Fruit fly (Drosophila melanogaster) whole organism, prepupa: Measurements from ENCODE around the gene crn.
A peak's percentile ranks its signal among the peaks of the same experiment; 100 is the strongest.

Experiments
- Blimp-1 ChIP-seq: fragments of 200-800 bp; sonication (Bioruptor generic); optimal IDR thresholded peaks from 3 replicates; lab custom pipeline; 2017; ENCODE audit warnings: missing biosample characterization, missing genetic modification characterization, mild to moderate bottlenecking, moderate library complexity, missing genetic modification reagents
- CG10669 ChIP-seq: fragments of 200-800 bp; sonication (Bioruptor generic); optimal IDR thresholded peaks from 3 replicates; lab custom pipeline; 2018; ENCODE audit warnings: missing biosample characterization, mild to moderate bottlenecking, missing genetic modification characterization, moderate library complexity
- CG11762 ChIP-seq: fragments of 200-800 bp; sonication (Bioruptor generic); optimal IDR thresholded peaks from 3 replicates; lab custom pipeline; 2016; ENCODE audit warnings: missing biosample characterization, missing genetic modification characterization; ENCODE audit not compliant: insufficient read depth
- CG11902 ChIP-seq: fragments of 200-800 bp; sonication (Bioruptor generic); optimal IDR thresholded peaks from 3 replicates; lab custom pipeline; 2016; ENCODE audit warnings: missing biosample characterization, missing genetic modification characterization
- CG15336 ChIP-seq: fragments of 200-800 bp; sonication (Bioruptor generic); IDR thresholded peaks from 2 replicates; pipeline ENCODE4 v1.3.6; 2022; ENCODE audit warnings: missing biosample characterization, missing genetic modification characterization
- CG16779 ChIP-seq: fragments of 200-800 bp; sonication (Bioruptor generic); optimal IDR thresholded peaks from 3 replicates; lab custom pipeline; 2017; ENCODE audit warnings: missing biosample characterization, mild to moderate bottlenecking, missing genetic modification characterization
- CG31627 ChIP-seq: fragments of 200-800 bp; sonication (Bioruptor generic); optimal IDR thresholded peaks from 3 replicates; lab custom pipeline; 2016; ENCODE audit warnings: missing biosample characterization, missing genetic modification characterization
- CG32006 ChIP-seq: fragments of 200-800 bp; sonication (Bioruptor generic); optimal IDR thresholded peaks from 3 replicates; lab custom pipeline; 2017; ENCODE audit warnings: missing biosample characterization, mild to moderate bottlenecking, missing genetic modification characterization
- CG3919 ChIP-seq: fragments of 200-800 bp; sonication (Bioruptor generic); optimal IDR thresholded peaks from 3 replicates; lab custom pipeline; 2016; ENCODE audit warnings: missing biosample characterization, missing genetic modification characterization
- CG4318 ChIP-seq: fragments of 200-800 bp; sonication (Bioruptor generic); optimal IDR thresholded peaks from 3 replicates; lab custom pipeline; 2017; ENCODE audit warnings: missing biosample characterization, mild to moderate bottlenecking, missing genetic modification characterization
- CG6163 ChIP-seq: fragments of 200-800 bp; sonication (Bioruptor generic); IDR thresholded peaks from 3 replicates; pipeline ENCODE4 v1.3.6; 2022; ENCODE audit warnings: missing biosample characterization, missing genetic modification characterization
- CG6276 ChIP-seq: fragments of 200-800 bp; sonication (Bioruptor generic); optimal IDR thresholded peaks from 2 replicates; lab custom pipeline; 2017; ENCODE audit warnings: missing biosample characterization, mild to moderate bottlenecking, missing genetic modification characterization
- CG6808 ChIP-seq: fragments of 200-800 bp; sonication (Bioruptor generic); optimal IDR thresholded peaks from 3 replicates; lab custom pipeline; 2017; ENCODE audit warnings: missing biosample characterization, missing genetic modification characterization, mild to moderate bottlenecking, moderate library complexity, missing genetic modification reagents
- CG6854 ChIP-seq: fragments of 200-800 bp; sonication (Bioruptor generic); optimal IDR thresholded peaks from 2 replicates; lab custom pipeline; 2017; ENCODE audit warnings: missing biosample characterization, mild to moderate bottlenecking, missing genetic modification characterization
- CG7368 ChIP-seq: fragments of 200-800 bp; sonication (Bioruptor generic); optimal IDR thresholded peaks from 3 replicates; lab custom pipeline; 2016; ENCODE audit warnings: missing biosample characterization, missing genetic modification characterization
- CG8119 ChIP-seq: fragments of 200-800 bp; sonication (Bioruptor generic); IDR thresholded peaks from 3 replicates; pipeline ENCODE4 v1.3.6; 2022; ENCODE audit warnings: missing biosample characterization, missing genetic modification characterization
- CG8319 ChIP-seq: fragments of 200-800 bp; sonication (Bioruptor generic); optimal IDR thresholded peaks from 3 replicates; lab custom pipeline; 2016; ENCODE audit warnings: missing biosample characterization, missing genetic modification characterization
- CG9139 ChIP-seq: fragments of 200-800 bp; sonication (Bioruptor generic); optimal IDR thresholded peaks from 3 replicates; lab custom pipeline; 2017; ENCODE audit warnings: missing biosample characterization, mild to moderate bottlenecking, missing genetic modification characterization
- Eip75B ChIP-seq: fragments of 200-800 bp; sonication (Bioruptor generic); optimal IDR thresholded peaks from 3 replicates; lab custom pipeline; 2016; ENCODE audit warnings: missing biosample characterization, missing genetic modification characterization
- Eip78C ChIP-seq: fragments of 200-800 bp; sonication (Bioruptor generic); peaks from one replicate; lab custom pipeline; 2016; ENCODE audit warnings: missing biosample characterization, missing genetic modification characterization
- Eip93F ChIP-seq: fragments of 200-800 bp; sonication (Bioruptor generic); optimal IDR thresholded peaks from 2 replicates; lab custom pipeline; 2016; ENCODE audit warnings: missing biosample characterization, mild to moderate bottlenecking, missing genetic modification characterization
- Ets96B ChIP-seq: fragments of 200-800 bp; optimal IDR thresholded peaks from 2 replicates; lab custom pipeline; 2019; ENCODE audit warnings: missing biosample characterization, mild to moderate bottlenecking, missing genetic modification characterization, moderate library complexity
- Gug ChIP-seq: fragments of 200-800 bp; sonication (Bioruptor generic); IDR thresholded peaks from 2 replicates; pipeline ENCODE4 v1.3.6; 2022; ENCODE audit warnings: missing biosample characterization, missing genetic modification characterization
- Hr39 ChIP-seq: fragments of 200-800 bp; sonication (Bioruptor generic); optimal IDR thresholded peaks from 2 replicates; lab custom pipeline; 2016; ENCODE audit warnings: missing biosample characterization, missing genetic modification characterization
- Hr4 ChIP-seq: fragments of 200-800 bp; sonication (Bioruptor generic); optimal IDR thresholded peaks from 3 replicates; lab custom pipeline; 2016; ENCODE audit warnings: missing biosample characterization, missing genetic modification characterization
- OdsH ChIP-seq: fragments of 200-800 bp; sonication (Bioruptor generic); optimal IDR thresholded peaks from 3 replicates; lab custom pipeline; 2016; ENCODE audit warnings: missing biosample characterization, missing genetic modification characterization
- Smox ChIP-seq: fragments of 200-800 bp; sonication (Bioruptor generic); optimal IDR thresholded peaks from 3 replicates; lab custom pipeline; 2016; ENCODE audit warnings: missing biosample characterization, missing genetic modification characterization
- Sox14 ChIP-seq: fragments of 200-800 bp; sonication (Bioruptor generic); optimal IDR thresholded peaks from 3 replicates; lab custom pipeline; 2016; ENCODE audit warnings: missing biosample characterization, missing genetic modification characterization
- Sox15 ChIP-seq: fragments of 200-800 bp; sonication (Bioruptor generic); optimal IDR thresholded peaks from 3 replicates; lab custom pipeline; 2016; ENCODE audit warnings: missing biosample characterization, missing genetic modification characterization
- achi ChIP-seq: fragments of 200-800 bp; sonication (Bioruptor generic); optimal IDR thresholded peaks from 3 replicates; lab custom pipeline; 2016; ENCODE audit warnings: missing biosample characterization, missing genetic modification characterization
- dac ChIP-seq: fragments of 200-800 bp; sonication (Bioruptor generic); optimal IDR thresholded peaks from 2 replicates; lab custom pipeline; 2017; ENCODE audit warnings: missing biosample characterization, mild to moderate bottlenecking, missing genetic modification characterization
- dsx ChIP-seq: fragments of 200-800 bp; optimal IDR thresholded peaks from 3 replicates; lab custom pipeline; 2019; ENCODE audit warnings: missing biosample characterization, mild to moderate bottlenecking, missing genetic modification characterization, moderate library complexity; ENCODE audit not compliant: poor library complexity, severe bottlenecking
- eg ChIP-seq: fragments of 200-800 bp; sonication (Bioruptor generic); IDR thresholded peaks from 3 replicates; pipeline ENCODE4 v1.3.6; 2022; ENCODE audit warnings: missing biosample characterization, missing genetic modification characterization
- fd59A ChIP-seq: fragments of 200-800 bp; sonication (Bioruptor generic); optimal IDR thresholded peaks from 2 replicates; lab custom pipeline; 2017; ENCODE audit warnings: missing biosample characterization, mild to moderate bottlenecking, missing genetic modification characterization, missing genetic modification reagents
- fd85E ChIP-seq: fragments of 200-800 bp; sonication (Bioruptor generic); optimal IDR thresholded peaks from 3 replicates; lab custom pipeline; 2016; ENCODE audit warnings: missing biosample characterization, missing genetic modification characterization
- fkh ChIP-seq: fragments of 200-800 bp; sonication (Bioruptor generic); optimal IDR thresholded peaks from 3 replicates; lab custom pipeline; 2017; ENCODE audit warnings: missing biosample characterization, mild to moderate bottlenecking, missing genetic modification characterization, moderate library complexity
- ss ChIP-seq, 2 experiments: fragments of 200-800 bp; sonication (Bioruptor generic); optimal IDR thresholded peaks; 2 replicates in 1 of 2; 3 replicates in 1 of 2; lab custom pipeline; 2017 to 2018; ENCODE audit warnings: mild to moderate bottlenecking in 2 of 2, missing biosample characterization in 2 of 2, missing genetic modification characterization in 2 of 2, moderate library complexity in 1 of 2
- topi ChIP-seq: fragments of 200-800 bp; sonication (Bioruptor generic); optimal IDR thresholded peaks from 3 replicates; lab custom pipeline; 2016; ENCODE audit warnings: missing biosample characterization, missing genetic modification characterization
- vri ChIP-seq: fragments of 200-800 bp; sonication (Bioruptor generic); optimal IDR thresholded peaks from 3 replicates; lab custom pipeline; 2016; ENCODE audit warnings: missing biosample characterization, mild to moderate bottlenecking, missing genetic modification characterization

Gene crn

dm6 chrX:2262511-2262910 is 12.7 kb upstream of the crn start, which contains the start of the genes temp and CG3071 (continued):
- TF ChIP-seq Hr4 (GFP tag; lab: Kevin White, UChicago) (peak; percentile 62), Blimp-1 (GFP tag; lab: Kevin White, UChicago) (no peak), CG31627 (GFP tag; lab: Kevin White, UChicago) (peak; percentile 67), CG7368 (GFP tag; lab: Kevin White, UChicago) (no peak), Sox14 (GFP tag; lab: Kevin White, UChicago) (peak; percentile 72), CG11762 (GFP tag; lab: Kevin White, UChicago) (no peak), topi (GFP tag; lab: Kevin White, UChicago) (peak; percentile 57), CG10669 (GFP tag; lab: Kevin White, UChicago) (peak; percentile 32), eg (GFP tag; lab: Robert Waterston, UW) (no peak), fkh (GFP tag; lab: Kevin White, UChicago) (no peak), OdsH (GFP tag; lab: Kevin White, UChicago) (peak; percentile 62), Eip93F (GFP tag; lab: Kevin White, UChicago) (no peak), Eip75B (GFP tag; lab: Kevin White, UChicago) (peak; percentile 61), Hr39 (GFP tag; lab: Kevin White, UChicago) (peak; percentile 69)
- TF ChIP-seq, all 60 proteins: peak for 36

- TF ChIP-seq CG7368 (GFP tag; lab: Kevin White, UChicago), result no peak
Measured at dm6 chrX:2259763-2260162, 10.0 kb upstream of the crn start, which contains the start of gene CG3078. Gene CG3078, minus strand, starts transcription at chrX:2259863.

- TF ChIP-seq CG3919 (GFP tag; lab: Kevin White, UChicago), result peak; percentile 9
- TF ChIP-seq fd85E (GFP tag; lab: Kevin White, UChicago), result no peak
- no peak for TF ChIP-seq Gug (GFP tag; lab: Robert Waterston, UW)
- no peak for TF ChIP-seq Smox
- TF ChIP-seq CG11762 (GFP tag; lab: Kevin White, UChicago), result no peak
- TF ChIP-seq CG7368 (GFP tag; lab: Kevin White, UChicago), result peak; percentile 15
- TF ChIP-seq Sox15 (GFP tag; lab: Kevin White, UChicago), result no peak
- TF ChIP-seq Hr39 (GFP tag; lab: Kevin White, UChicago), result no peak
- peak; percentile 6 for TF ChIP-seq Ets96B (tag; lab: Kevin White, UChicago)
- TF ChIP-seq CG10669 (GFP tag; lab: Kevin White, UChicago), result peak; percentile 18
- TF ChIP-seq CG16779 (tag; lab: Kevin White, UChicago), result no peak
- peak; percentile 9 for TF ChIP-seq fd59A (GFP tag; lab: Kevin White, UChicago)
- peak; percentile 50; the same call in 1 of the 2 replicates for TF ChIP-seq CG15336 (GFP tag; lab: Robert Waterston, UW)
- no peak for TF ChIP-seq CG6163 (GFP tag; lab: Robert Waterston, UW)
- no peak for TF ChIP-seq CG6854 (GFP tag; lab: Kevin White, UChicago)
- 0 out of 3 replicates have a peak, but pooled peaks have one; percentile 39 for TF ChIP-seq CG8119 (GFP tag; lab: Robert Waterston, UW)
- TF ChIP-seq CG9139 (GFP tag; lab: Kevin White, UChicago), result peak; percentile 11
- no peak for TF ChIP-seq CG4318
- peak; percentile 30 for TF ChIP-seq achi (GFP tag; lab: Kevin White, UChicago)
- peak; percentile 1 for TF ChIP-seq dac
- no peak for TF ChIP-seq fkh (GFP tag; lab: Kevin White, UChicago)
- TF ChIP-seq Eip78C, result peak; percentile 61
- TF ChIP-seq vri (GFP tag; lab: Kevin White, UChicago), result no peak
- TF ChIP-seq CG11902 (GFP tag; lab: Kevin White, UChicago), result no peak
- TF ChIP-seq ss (GFP tag; optimal IDR thresholded peaks at IDR 0.05; lab: Kevin White, UChicago), result peak in 1 of 2 experiments; percentile 39
- TF ChIP-seq eg (GFP tag; lab: Robert Waterston, UW), result no peak
- peak; percentile 20 for TF ChIP-seq CG6808 (GFP tag; lab: Kevin White, UChicago)
- no peak for TF ChIP-seq CG31627 (GFP tag; lab: Kevin White, UChicago)
- no peak for TF ChIP-seq CG8319 (GFP tag; lab: Kevin White, UChicago)
- TF ChIP-seq Hr4 (GFP tag; lab: Kevin White, UChicago), result peak; percentile 19
- peak; percentile 30 for TF ChIP-seq CG6276 (GFP tag; lab: Kevin White, UChicago)
- peak; percentile 43 for TF ChIP-seq CG32006 (GFP tag; lab: Kevin White, UChicago)
- no peak for TF ChIP-seq dsx (GFP tag; lab: Kevin White, UChicago)
Measured at dm6 chrX:2258602-2259233, 8.9 kb upstream of the crn start.
